Fruit fly (Drosophila melanogaster) whole organism, embryonic: ENCODE measurements around the gene CG18598.

Experiments
- C15 ChIP-seq: fragments of 200-800 bp; sonication (Bioruptor generic); IDR thresholded peaks from 3 replicates; pipeline ENCODE4 v1.3.6; 2022; ENCODE audit warnings: missing biosample characterization, missing genetic modification characterization
- CG10274 ChIP-seq: fragments of 200-800 bp; sonication (Bioruptor generic); optimal IDR thresholded peaks from 3 replicates; lab custom pipeline; 2017; ENCODE audit warnings: missing biosample characterization, mild to moderate bottlenecking, missing genetic modification characterization
- CG11456 ChIP-seq: fragments of 200-800 bp; sonication (Bioruptor generic); IDR thresholded peaks from 3 replicates; pipeline ENCODE4 v1.3.6; 2022; ENCODE audit warnings: missing biosample characterization, missing genetic modification characterization
- CG11723 ChIP-seq: fragments of 200-800 bp; sonication (Bioruptor generic); optimal IDR thresholded peaks from 2 replicates; lab custom pipeline; 2017; ENCODE audit warnings: missing biosample characterization, mild to moderate bottlenecking, missing genetic modification characterization
- CG12219 ChIP-seq: fragments of 200-800 bp; sonication (Bioruptor generic); optimal IDR thresholded peaks from 3 replicates; lab custom pipeline; 2018; ENCODE audit warnings: missing biosample characterization, mild to moderate bottlenecking, missing genetic modification characterization
- CG15514 ChIP-seq: fragments of 200-800 bp; sonication (Bioruptor generic); optimal IDR thresholded peaks from 3 replicates; lab custom pipeline; 2017; ENCODE audit warnings: missing biosample characterization, missing genetic modification characterization, mild to moderate bottlenecking, moderate library complexity, missing genetic modification reagents
- CG16779 ChIP-seq: fragments of 200-800 bp; sonication (Bioruptor generic); IDR thresholded peaks from 2 replicates; pipeline ENCODE4 v1.3.6; 2022; ENCODE audit warnings: missing biosample characterization, missing genetic modification characterization
- CG16813 ChIP-seq: fragments of 200-800 bp; sonication (Bioruptor generic); IDR thresholded peaks from 3 replicates; pipeline ENCODE4 v1.3.6; 2022; ENCODE audit warnings: missing biosample characterization, missing genetic modification characterization; ENCODE audit not compliant: partially characterized antibody
- CG1792 ChIP-seq: fragments of 200-800 bp; sonication (Bioruptor generic); optimal IDR thresholded peaks from 2 replicates; lab custom pipeline; 2016; ENCODE audit warnings: missing biosample characterization, missing genetic modification characterization
- CG18262 ChIP-seq: fragments of 200-800 bp; optimal IDR thresholded peaks from 3 replicates; lab custom pipeline; 2019; ENCODE audit warnings: missing biosample characterization, mild to moderate bottlenecking, missing genetic modification characterization, moderate library complexity
- CG2202 ChIP-seq: fragments of 200-800 bp; sonication (Bioruptor generic); optimal IDR thresholded peaks from 2 replicates; lab custom pipeline; 2018; ENCODE audit warnings: missing biosample characterization, mild to moderate bottlenecking, missing genetic modification characterization
- CG2712 ChIP-seq: fragments of 200-800 bp; optimal IDR thresholded peaks from 3 replicates; lab custom pipeline; 2019; ENCODE audit warnings: missing biosample characterization, mild to moderate bottlenecking, missing genetic modification characterization, moderate library complexity
- CG31224 ChIP-seq: fragments of 200-800 bp; sonication (Bioruptor generic); IDR thresholded peaks from 2 replicates; pipeline ENCODE4 v1.3.6; 2022; ENCODE audit warnings: missing biosample characterization, missing genetic modification characterization
- CG3995 ChIP-seq: fragments of 200-800 bp; sonication (Bioruptor generic); optimal IDR thresholded peaks from 3 replicates; lab custom pipeline; 2016; ENCODE audit warnings: missing biosample characterization, missing genetic modification characterization
- CG4404 ChIP-seq: fragments of 200-800 bp; sonication (Bioruptor generic); IDR thresholded peaks from 2 replicates; pipeline ENCODE4 v1.3.6; 2022; ENCODE audit warnings: missing biosample characterization, missing genetic modification characterization
- CG6272 ChIP-seq: fragments of 200-800 bp; sonication (Bioruptor generic); IDR thresholded peaks from 2 replicates; pipeline ENCODE4 v1.3.6; 2022; ENCODE audit warnings: missing biosample characterization, missing genetic modification characterization
- CG6683 ChIP-seq: fragments of 200-800 bp; sonication (Bioruptor generic); optimal IDR thresholded peaks from 2 replicates; lab custom pipeline; 2017; ENCODE audit warnings: missing biosample characterization, mild to moderate bottlenecking, missing genetic modification characterization, missing genetic modification reagents
- CG7839 ChIP-seq: fragments of 200-800 bp; sonication (Bioruptor generic); optimal IDR thresholded peaks from 3 replicates; lab custom pipeline; 2018; ENCODE audit warnings: missing biosample characterization, mild to moderate bottlenecking, missing genetic modification characterization, moderate library complexity
- CG9817 ChIP-seq: fragments of 200-800 bp; sonication (Bioruptor generic); optimal IDR thresholded peaks from 2 replicates; lab custom pipeline; 2018; ENCODE audit warnings: missing biosample characterization, mild to moderate bottlenecking, missing genetic modification characterization, moderate library complexity
- CHES-1-like ChIP-seq: fragments of 200-800 bp; sonication (Bioruptor generic); optimal IDR thresholded peaks from 2 replicates; lab custom pipeline; 2016; ENCODE audit warnings: missing biosample characterization, missing genetic modification characterization
- Dip2 ChIP-seq: fragments of 200-800 bp; sonication (Bioruptor generic); IDR thresholded peaks from 2 replicates; pipeline ENCODE4 v1.3.6; 2022; ENCODE audit warnings: missing biosample characterization, missing genetic modification characterization
- Doc3 ChIP-seq: fragments of 200-800 bp; sonication (Bioruptor generic); IDR thresholded peaks from 3 replicates; pipeline ENCODE4 v1.3.6; 2022; ENCODE audit warnings: missing biosample characterization, missing genetic modification characterization; ENCODE audit not compliant: partially characterized antibody
- E2f1 ChIP-seq: fragments of 200-800 bp; sonication (Bioruptor generic); IDR thresholded peaks from 2 replicates; pipeline ENCODE4 v1.3.6; 2022; ENCODE audit warnings: missing biosample characterization, missing genetic modification characterization
- GATAe ChIP-seq: fragments of 200-800 bp; sonication (Bioruptor generic); conservative IDR thresholded peaks from 2 replicates; pipeline ENCODE4 v1.3.6; 2022; ENCODE audit warnings: missing biosample characterization, missing genetic modification characterization
- HHEX ChIP-seq: fragments of 200-800 bp; sonication (Bioruptor generic); optimal IDR thresholded peaks from 3 replicates; lab custom pipeline; 2017; ENCODE audit warnings: missing biosample characterization, mild to moderate bottlenecking, missing genetic modification characterization, missing genetic modification reagents
- Hr39 ChIP-seq: fragments of >200 bp; optimal IDR thresholded peaks from 2 replicates; lab custom pipeline; 2017
- Lim3 ChIP-seq: fragments of 200-800 bp; sonication (Bioruptor generic); IDR thresholded peaks from 2 replicates; pipeline ENCODE4 v1.3.6; 2022; ENCODE audit warnings: missing biosample characterization, missing genetic modification characterization
- NC2α ChIP-seq: fragments of 200-800 bp; sonication (Bioruptor generic); optimal IDR thresholded peaks from 2 replicates; lab custom pipeline; 2016; ENCODE audit warnings: missing biosample characterization, missing genetic modification characterization
- Ravus ChIP-seq: fragments of 200-800 bp; sonication (Bioruptor generic); IDR thresholded peaks from 2 replicates; pipeline ENCODE4 v1.3.6; 2022; ENCODE audit warnings: missing biosample characterization, missing genetic modification characterization
- Taf1 ChIP-seq: fragments of 200-800 bp; sonication (Bioruptor generic); IDR thresholded peaks from 2 replicates; pipeline ENCODE4 v1.3.6; 2022; ENCODE audit warnings: missing biosample characterization, missing genetic modification characterization
- caup ChIP-seq: fragments of 200-800 bp; sonication (Bioruptor generic); optimal IDR thresholded peaks from 3 replicates; lab custom pipeline; 2017; ENCODE audit warnings: missing biosample characterization, mild to moderate bottlenecking, missing genetic modification characterization, moderate library complexity; ENCODE audit not compliant: severe bottlenecking
- dan ChIP-seq: fragments of 200-800 bp; sonication (Bioruptor generic); IDR thresholded peaks from 2 replicates; pipeline ENCODE4 v1.3.6; 2022; ENCODE audit warnings: missing biosample characterization, missing genetic modification characterization
- dmrt99B ChIP-seq: fragments of 200-800 bp; sonication (Bioruptor generic); optimal IDR thresholded peaks from 2 replicates; lab custom pipeline; 2018; ENCODE audit warnings: missing biosample characterization, mild to moderate bottlenecking, missing genetic modification characterization, moderate library complexity
- gcm2 ChIP-seq: fragments of 200-800 bp; sonication (Bioruptor generic); optimal IDR thresholded peaks from 2 replicates; lab custom pipeline; 2016; ENCODE audit warnings: missing biosample characterization, missing genetic modification characterization
- gsb ChIP-seq: fragments of 200-800 bp; sonication (Bioruptor generic); IDR thresholded peaks from 2 replicates; pipeline ENCODE4 v1.3.6; 2022; ENCODE audit warnings: missing biosample characterization, missing genetic modification characterization
- oc ChIP-seq: fragments of 200-800 bp; sonication (Bioruptor generic); optimal IDR thresholded peaks from 2 replicates; lab custom pipeline; 2018; ENCODE audit warnings: missing biosample characterization, mild to moderate bottlenecking, missing genetic modification characterization, moderate library complexity
- pita ChIP-seq: fragments of 200-800 bp; sonication (Bioruptor generic); optimal IDR thresholded peaks from 2 replicates; lab custom pipeline; 2017; ENCODE audit warnings: missing biosample characterization, mild to moderate bottlenecking, missing genetic modification characterization
- pum ChIP-seq: fragments of 200-800 bp; sonication (Bioruptor generic); optimal IDR thresholded peaks from 2 replicates; lab custom pipeline; 2016; ENCODE audit warnings: missing biosample characterization, missing genetic modification characterization
- rib ChIP-seq: fragments of 200-800 bp; sonication (Bioruptor generic); IDR thresholded peaks from 2 replicates; pipeline ENCODE4 v1.3.6; 2022; ENCODE audit warnings: missing biosample characterization, missing genetic modification characterization
- sc ChIP-seq, 3 experiments: fragments of >200 bp in 2 of 3; fragments of 200-800 bp in 1 of 3; sonication (Bioruptor generic) in 1 of 3; optimal IDR thresholded peaks; 2 replicates in 2 of 3; 3 replicates in 1 of 3; lab custom pipeline; 2017; ENCODE audit warnings: mild to moderate bottlenecking in 1 of 3, missing biosample characterization in 1 of 3, missing genetic modification characterization in 1 of 3, missing genetic modification reagents in 1 of 3
- sim ChIP-seq: fragments of 200-800 bp; sonication (Bioruptor generic); IDR thresholded peaks from 2 replicates; pipeline ENCODE4 v1.3.6; 2022; ENCODE audit warnings: missing biosample characterization, missing genetic modification characterization
- sima ChIP-seq: fragments of 200-800 bp; sonication (Bioruptor generic); optimal IDR thresholded peaks from 2 replicates; lab custom pipeline; 2016; ENCODE audit warnings: missing biosample characterization, missing genetic modification characterization
- sr ChIP-seq: fragments of 200-800 bp; sonication (Bioruptor generic); IDR thresholded peaks from 3 replicates; pipeline ENCODE4 v1.3.6; 2022; ENCODE audit warnings: missing biosample characterization, missing genetic modification characterization
- stc ChIP-seq: fragments of 200-800 bp; sonication (Bioruptor generic); IDR thresholded peaks from 2 replicates; pipeline ENCODE4 v1.3.6; 2022; ENCODE audit warnings: missing biosample characterization, missing genetic modification characterization
- unc-4 ChIP-seq: fragments of 200-800 bp; sonication (Bioruptor generic); IDR thresholded peaks from 2 replicates; pipeline ENCODE4 v1.3.6; 2022; ENCODE audit warnings: missing biosample characterization, missing genetic modification characterization; ENCODE audit not compliant: partially characterized antibody
- wek ChIP-seq: fragments of 200-800 bp; sonication (Bioruptor generic); optimal IDR thresholded peaks from 3 replicates; lab custom pipeline; 2018; ENCODE audit warnings: missing biosample characterization, mild to moderate bottlenecking, missing genetic modification characterization, moderate library complexity
- wor ChIP-seq: fragments of 200-800 bp; sonication (Bioruptor generic); IDR thresholded peaks from 2 replicates; pipeline ENCODE4 v1.3.6; 2022; ENCODE audit warnings: missing biosample characterization, missing genetic modification characterization
- z ChIP-seq: fragments of 200-800 bp; sonication (Bioruptor generic); IDR thresholded peaks from 3 replicates; pipeline ENCODE4 v1.3.6; 2022; ENCODE audit warnings: missing biosample characterization, missing genetic modification characterization
- zen ChIP-seq: fragments of 200-800 bp; sonication (Bioruptor generic); optimal IDR thresholded peaks from 3 replicates; lab custom pipeline; 2018; ENCODE audit warnings: missing biosample characterization, mild to moderate bottlenecking, missing genetic modification characterization, moderate library complexity
- zfh2 ChIP-seq: fragments of 200-800 bp; sonication (Bioruptor generic); optimal IDR thresholded peaks from 2 replicates; lab custom pipeline; 2016; ENCODE audit warnings: missing biosample characterization, missing genetic modification characterization

Gene CG18598

dm6 chr3R:18220211-18220749, 30.6 kb upstream of the CG18598 start, which contains the start of the genes CG7988 and CG7183:
TSS of gene CG7988 (plus strand) at chr3R:18220526.
TSS of gene CG7183 (minus strand) at chr3R:18220699.
- no peak for TF ChIP-seq Doc3
- TF ChIP-seq CG2712 (tag; lab: Kevin White, UChicago), result peak; percentile 99
- TF ChIP-seq CG11456 (GFP tag; lab: Robert Waterston, UW), result peak; percentile 97
- TF ChIP-seq stc (GFP tag; lab: Robert Waterston, UW), result peak; percentile 98
- peak; percentile 96 for TF ChIP-seq pum (GFP tag; lab: Kevin White, UChicago)
- TF ChIP-seq dmrt99B (tag; lab: Kevin White, UChicago), result peak; percentile 98
- peak; percentile 76 for TF ChIP-seq CG1792
- peak; percentile 68 for TF ChIP-seq wek (GFP tag; lab: Kevin White, UChicago)
- peak; percentile 95 for TF ChIP-seq CG31224 (GFP tag; lab: Robert Waterston, UW)
- peak; percentile 98 for TF ChIP-seq CG9817 (tag; lab: Kevin White, UChicago)
- no peak for TF ChIP-seq pita (GFP tag; lab: Kevin White, UChicago)
- peak; percentile 74; the same call in 2 of the 3 replicates for TF ChIP-seq sr (GFP tag; lab: Robert Waterston, UW)
- TF ChIP-seq gcm2 (GFP tag; lab: Kevin White, UChicago), result peak; percentile 84
- TF ChIP-seq Taf1 (GFP tag; lab: Robert Waterston, UW), result peak; percentile 92
- peak; percentile 99 for TF ChIP-seq E2f1 (GFP tag; lab: Robert Waterston, UW)
- TF ChIP-seq CG10274 (GFP tag; lab: Kevin White, UChicago), result peak; percentile 73
- no peak for TF ChIP-seq CG16813 (GFP tag; lab: Robert Waterston, UW)
- peak; percentile 93 for TF ChIP-seq CHES-1-like (GFP tag; lab: Kevin White, UChicago)
- peak; percentile 96 for TF ChIP-seq C15 (GFP tag; lab: Robert Waterston, UW)
- peak; percentile 97 for TF ChIP-seq sim (GFP tag; lab: Robert Waterston, UW)
- peak; percentile 96 for TF ChIP-seq CG2202 (tag; lab: Kevin White, UChicago)
- TF ChIP-seq CG15514 (GFP tag; lab: Kevin White, UChicago), result peak; percentile 85
- peak; percentile 80 for TF ChIP-seq NC2α
- TF ChIP-seq caup, result peak; percentile 93
- TF ChIP-seq CG7839, result peak; percentile 99
- peak; percentile 94 for TF ChIP-seq gsb (GFP tag; lab: Robert Waterston, UW)
- peak; percentile 74; the same call in 1 of the 3 replicates for TF ChIP-seq z
- TF ChIP-seq CG12219 (GFP tag; lab: Kevin White, UChicago), result peak; percentile 90
- peak; percentile 92 for TF ChIP-seq GATAe (GFP tag; lab: Robert Waterston, UW)
- TF ChIP-seq Dip2 (GFP tag; lab: Robert Waterston, UW), result peak; percentile 65
- peak; percentile 92 for TF ChIP-seq CG11723 (GFP tag; lab: Kevin White, UChicago)
- TF ChIP-seq HHEX (GFP tag; lab: Kevin White, UChicago), result peak; percentile 92
- TF ChIP-seq Hr39 (lab: Kevin White, UChicago), result no peak
- TF ChIP-seq Ravus (GFP tag; lab: Robert Waterston, UW), result peak; percentile 96
- TF ChIP-seq oc (tag; lab: Kevin White, UChicago), result peak; percentile 98
- TF ChIP-seq sima (GFP tag; lab: Kevin White, UChicago), result peak; percentile 82
- peak; percentile 20; the same call in 1 of the 2 replicates for TF ChIP-seq unc-4 (GFP tag; lab: Robert Waterston, UW)
- peak; percentile 97 for TF ChIP-seq wor (GFP tag; lab: Robert Waterston, UW)
- TF ChIP-seq CG6683 (GFP tag; lab: Kevin White, UChicago), result peak; percentile 85
- peak; percentile 98 for TF ChIP-seq CG4404 (GFP tag; lab: Robert Waterston, UW)
- TF ChIP-seq dan, result peak; percentile 95
- TF ChIP-seq Lim3, result peak; percentile 94
- peak; percentile 97 for TF ChIP-seq rib (GFP tag; lab: Robert Waterston, UW)
- peak; percentile 98 for TF ChIP-seq zen (tag; lab: Kevin White, UChicago)
- peak; percentile 90 for TF ChIP-seq CG16779 (GFP tag; lab: Robert Waterston, UW)
- TF ChIP-seq CG18262 (tag; lab: Kevin White, UChicago), result peak; percentile 99
- peak; percentile 91 for TF ChIP-seq zfh2 (GFP tag; lab: Kevin White, UChicago)
- no peak for TF ChIP-seq sc (optimal IDR thresholded peaks at IDR 0.05; lab: Kevin White, UChicago)
- peak; percentile 97 for TF ChIP-seq sc (GFP tag; optimal IDR thresholded peaks at IDR 0.05; lab: Kevin White, UChicago)
- peak; percentile 98 for TF ChIP-seq CG6272 (GFP tag; lab: Robert Waterston, UW)
- TF ChIP-seq CG3995 (GFP tag; lab: Kevin White, UChicago), result peak; percentile 71
